Fruit fly (Drosophila melanogaster): ENCODE measurements around the gene CG5376.

CG5376 gene

dm6 chr3R:22522859-22523258 lies 34.1 kb upstream of the CG5376 start:
- TF ChIP-seq noc (tag; optimal IDR thresholded peaks at IDR 0.05), result peak; percentile 32

DNA sequence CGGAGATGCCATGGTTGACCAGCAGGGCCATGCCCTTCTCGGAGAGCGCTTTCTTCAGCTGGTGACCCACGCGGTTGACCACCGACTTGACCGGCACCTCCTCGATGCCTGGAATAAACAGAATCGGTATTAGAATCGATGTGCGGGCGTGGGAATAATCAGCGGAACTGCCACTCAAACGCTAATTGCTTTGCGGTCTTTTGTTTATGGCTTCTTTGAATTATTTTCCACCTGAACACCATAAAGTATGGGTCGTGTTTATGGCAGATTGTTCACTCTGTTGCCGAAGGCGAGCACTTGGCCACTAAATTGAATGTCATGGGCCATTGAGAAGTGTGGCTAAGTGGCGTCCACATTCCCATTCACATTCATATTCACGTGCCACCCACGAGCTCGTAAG lies 33.3 kb upstream of the CG5376 start:
- TF ChIP-seq noc (tag; optimal IDR thresholded peaks at IDR 0.05), result no peak

dm6 chr3R:22520481-22520880 lies 31.7 kb upstream of the CG5376 start:
- peak; percentile 33 for TF ChIP-seq noc (tag; optimal IDR thresholded peaks at IDR 0.05)

DNA sequence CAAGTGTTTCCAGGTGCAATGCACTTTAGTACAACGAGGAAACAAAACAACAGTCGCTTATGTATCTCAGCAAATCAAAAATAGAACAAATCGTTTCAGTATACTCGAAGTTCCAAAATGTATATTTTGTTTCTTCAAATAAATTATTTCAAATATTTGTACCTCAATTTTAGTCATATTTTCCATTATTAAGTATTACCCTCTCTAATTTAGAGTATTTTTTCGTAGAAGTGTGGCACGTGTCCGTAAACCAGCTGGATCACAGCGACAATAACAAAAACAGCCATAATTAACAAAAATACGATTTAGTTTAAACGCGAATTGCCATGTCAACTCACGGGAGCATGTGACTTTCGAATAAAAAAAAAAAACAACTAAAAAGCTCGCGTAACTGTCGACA lies 30.0 kb upstream of the CG5376 start:
- TF ChIP-seq noc (tag; optimal IDR thresholded peaks at IDR 0.05), result no peak

DNA sequence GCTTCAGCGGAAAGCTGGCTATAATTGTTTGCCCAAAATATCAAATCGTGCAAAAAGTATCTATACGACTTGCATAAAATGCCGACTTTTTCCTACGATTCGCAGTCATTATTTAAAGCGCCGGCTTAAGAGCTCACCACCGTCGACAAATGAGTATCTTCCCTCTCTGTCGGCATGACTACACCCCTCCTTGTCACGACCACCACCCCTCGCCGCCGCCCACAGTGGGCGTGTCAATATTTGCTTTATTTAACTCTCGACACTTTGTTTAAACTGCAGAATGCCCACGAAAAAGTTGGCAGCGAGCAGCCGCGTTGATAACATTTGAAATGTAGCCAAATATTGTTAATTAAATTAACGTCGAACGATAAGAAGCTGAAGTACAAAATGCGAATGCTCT lies 29.5 kb upstream of the CG5376 start:
- TF ChIP-seq noc (tag; optimal IDR thresholded peaks at IDR 0.05), result peak; percentile 70

DNA sequence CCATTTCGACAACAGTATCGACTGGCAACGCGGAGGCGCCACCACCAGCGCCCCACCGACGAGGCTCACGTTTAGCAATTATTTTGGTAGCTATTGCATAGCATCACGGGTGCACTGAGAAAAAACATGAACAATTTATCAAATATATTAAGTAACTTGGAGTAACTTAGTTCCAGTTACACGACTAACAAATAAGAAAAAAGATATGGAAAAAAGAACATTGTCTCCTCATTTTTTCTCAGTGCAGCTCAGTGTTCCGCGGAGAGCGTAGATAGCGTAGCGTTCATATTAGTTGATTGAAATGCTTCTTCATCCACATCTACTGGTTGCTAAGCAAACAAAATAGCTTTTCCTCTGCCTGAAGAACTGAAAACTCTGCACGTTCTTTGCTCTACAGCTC lies 26.6 kb upstream of the CG5376 start:
- TF ChIP-seq noc (tag; optimal IDR thresholded peaks at IDR 0.05), result no peak

dm6 chr3R:22503630-22504029 lies 14.9 kb upstream of the CG5376 start:
- TF ChIP-seq noc (tag; optimal IDR thresholded peaks at IDR 0.05), result no peak

DNA sequence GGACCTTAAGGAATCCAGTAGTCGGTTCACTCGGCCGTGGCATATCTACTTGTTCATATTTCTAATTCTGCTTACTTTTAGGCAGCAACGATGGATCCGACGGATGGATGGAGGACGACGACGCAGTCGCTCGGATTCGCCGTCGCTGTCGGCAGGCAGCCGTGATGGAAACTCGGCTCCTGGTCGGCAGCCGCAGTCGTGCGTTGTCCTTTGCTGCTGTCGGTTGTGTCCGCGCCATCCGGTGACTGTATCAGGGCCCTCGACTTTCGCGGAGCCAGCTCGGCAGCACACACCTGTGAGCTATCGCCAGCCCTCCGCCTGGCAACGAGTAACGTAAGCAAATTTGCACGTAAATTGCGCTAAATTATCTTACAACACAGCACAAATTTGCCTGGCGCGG lies 8.3 kb upstream of the CG5376 start, which contains the start of gene Octbeta1R:
TSS of gene Octbeta1R (plus strand) at position 191 of the 400 bp plus-strand sequence.
- TF ChIP-seq noc (tag; optimal IDR thresholded peaks at IDR 0.05), result no peak

- peak; percentile 68 for TF ChIP-seq noc (tag; optimal IDR thresholded peaks at IDR 0.05)
Measured at dm6 chr3R:22494523-22495309, 6.0 kb upstream of the CG5376 start.

dm6 chr3R:22492767-22493166 lies 4.0 kb upstream of the CG5376 start, which contains the start of gene tHMG2:
tHMG2 (plus strand) TSS chr3R:22492953.
- TF ChIP-seq noc (tag; optimal IDR thresholded peaks at IDR 0.05), result no peak

DNA sequence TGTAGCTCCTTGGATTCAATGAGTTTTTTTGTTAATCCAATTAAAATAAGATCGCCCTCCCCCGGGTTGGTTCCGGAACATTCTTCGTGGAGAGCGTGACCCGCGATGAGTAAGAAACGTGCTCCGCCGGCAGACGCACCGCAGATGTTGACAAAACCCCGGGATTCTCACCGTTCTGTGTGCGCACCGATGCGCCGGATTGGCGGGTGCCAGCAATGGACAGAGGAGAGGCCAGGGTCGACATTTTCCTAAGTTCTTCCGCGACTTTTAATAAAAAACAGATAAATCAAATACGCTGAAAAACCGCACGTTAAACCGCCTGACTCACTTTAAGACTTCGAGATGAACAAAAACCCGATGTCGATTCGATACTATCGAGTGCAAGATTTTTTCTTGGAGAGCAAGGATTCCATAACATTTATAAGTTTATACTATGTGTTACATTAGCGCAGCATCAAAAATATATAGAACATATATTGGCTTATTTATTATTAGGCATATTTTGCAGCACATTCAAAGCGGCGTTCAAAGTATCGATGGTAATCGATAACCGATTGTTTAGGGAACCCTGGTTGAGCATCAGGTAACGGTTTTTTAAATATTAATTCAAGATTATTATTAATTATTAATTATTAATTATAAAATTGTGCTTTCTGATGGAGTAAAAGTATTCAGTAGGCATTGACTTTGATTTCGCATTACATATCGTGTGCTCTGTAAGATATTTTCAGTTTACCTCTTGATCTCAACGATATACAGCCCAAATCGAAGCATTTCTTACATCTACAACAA lies 2.5 kb upstream of the CG5376 start, which contains the start of the genes CCT1 and tHMG1:
TSS of gene CCT1 (minus strand) at position 352 of the 792 bp plus-strand sequence.
TSS of gene tHMG1 (plus strand) at position 742 of the 792 bp plus-strand sequence.
- no peak for TF ChIP-seq noc (tag; optimal IDR thresholded peaks at IDR 0.05)

DNA sequence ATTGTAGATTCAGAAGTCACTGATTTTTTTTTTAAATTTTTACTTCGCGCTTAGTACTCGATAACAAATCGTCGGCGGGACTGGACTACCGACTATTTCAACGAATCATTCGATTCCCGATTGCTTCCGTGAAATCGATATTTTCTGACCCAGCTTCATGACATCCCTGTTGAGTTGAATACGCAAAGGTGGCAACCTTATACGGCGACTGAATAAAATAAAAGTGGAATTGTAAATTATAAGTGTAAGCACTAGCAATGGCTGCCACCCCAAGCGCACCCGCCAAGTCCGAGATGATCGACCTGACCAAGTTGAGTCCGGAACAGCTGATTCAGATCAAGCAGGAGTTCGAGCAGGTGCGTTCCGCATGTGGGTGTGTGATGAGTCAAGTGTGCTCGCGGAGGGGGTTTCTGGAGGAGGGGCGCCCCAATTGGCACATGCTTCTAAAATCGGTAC lies 1.7 kb downstream of the CG5376 start, which contains the start of gene Pfdn5:
TSS of gene Pfdn5 (plus strand) at position 3 of the 456 bp plus-strand sequence.
- no peak for TF ChIP-seq noc (tag; optimal IDR thresholded peaks at IDR 0.05)

DNA sequence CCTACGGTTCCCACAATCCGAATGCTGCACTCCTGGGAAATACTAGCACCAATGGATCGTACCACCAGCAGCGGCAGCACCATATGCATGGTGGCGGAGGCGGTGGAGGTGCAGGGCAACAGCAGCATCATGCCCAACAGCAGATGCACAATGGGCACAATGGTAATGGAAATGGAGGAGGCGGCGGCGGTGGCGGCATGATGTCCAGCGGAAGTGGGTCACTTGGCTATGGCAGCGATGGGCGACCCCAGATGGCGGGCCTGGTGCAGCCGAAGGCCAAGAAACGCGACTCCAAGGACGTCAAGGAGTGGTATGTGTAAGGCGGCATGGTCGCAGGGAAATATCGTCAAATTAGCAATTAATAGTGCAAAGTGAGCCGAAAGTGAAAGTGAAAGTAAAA lies 5.2 kb downstream of the CG5376 start:
- no peak for TF ChIP-seq noc (tag; optimal IDR thresholded peaks at IDR 0.05)

- TF ChIP-seq noc (tag; optimal IDR thresholded peaks at IDR 0.05), result no peak
Measured at dm6 chr3R:22470064-22470463, 18.7 kb downstream of the CG5376 start.

DNA sequence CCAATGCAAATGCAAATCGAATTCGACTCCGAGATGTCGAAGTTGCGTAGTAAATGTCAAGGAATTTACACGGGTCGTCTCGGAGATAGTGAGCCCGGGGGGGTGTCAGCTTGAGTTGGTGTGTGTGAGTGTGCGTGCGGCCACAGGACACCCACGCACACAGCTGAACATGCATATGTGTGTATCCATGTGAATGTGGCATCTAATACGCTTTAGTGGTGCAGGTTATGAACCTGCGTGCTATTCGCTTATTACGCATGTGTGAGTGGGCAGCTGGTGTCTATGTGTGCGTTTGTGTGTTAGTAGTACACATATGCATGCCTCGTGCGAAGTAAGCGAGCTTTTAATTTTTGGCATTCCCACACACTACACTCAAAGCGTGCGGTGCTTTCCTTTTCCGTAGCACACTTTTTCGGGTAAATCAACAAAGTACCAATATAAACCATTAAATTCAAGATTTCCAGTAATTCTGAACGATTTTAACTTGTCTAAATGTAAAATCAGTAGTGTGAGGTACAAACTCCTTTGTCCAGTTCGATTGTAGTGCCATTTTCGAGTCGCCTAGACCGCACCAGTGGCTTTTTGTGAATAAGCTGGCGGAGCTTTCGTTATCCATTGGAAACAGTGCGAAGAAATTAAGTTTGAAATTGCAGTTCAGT lies 19.8 kb downstream of the CG5376 start:
- peak; percentile 54 for TF ChIP-seq noc (tag; optimal IDR thresholded peaks at IDR 0.05)

Data from whole organism, larva.